Worm (Caenorhabditis elegans) whole organism, L4 larva: ENCODE data around the gene mrps-18C.
"Not testable (repeated sequence)": the region's sequence is repeated elsewhere in the genome, so short reads cannot be mapped to it uniquely, and the experiment has no call there.

Experiments
- D1046.2 ChIP-seq: fragments of 200-800 bp; sonication (Bioruptor generic); IDR thresholded peaks from 2 replicates; pipeline ENCODE4 v1.3.6; 2022; ENCODE audit warnings: missing genetic modification characterization, missing compliant biosample characterization
- F37D6.2 ChIP-seq: sonication (generic microtip); optimal IDR thresholded peaks from 2 replicates; lab custom pipeline; 2016; ENCODE audit warnings: mild to moderate bottlenecking, missing genetic modification characterization, missing compliant biosample characterization
- Y105C5A.15 ChIP-seq: fragments of 200-800 bp; sonication (Bioruptor generic); IDR thresholded peaks from 2 replicates; pipeline ENCODE4 v1.3.6; 2022; ENCODE audit warnings: missing genetic modification characterization, missing compliant biosample characterization
- ZK546.5 ChIP-seq, 2 experiments: sonication (generic microtip); optimal IDR thresholded peaks; 2 replicates each; lab custom pipeline; 2017; ENCODE audit warnings: missing biosample characterization in 2 of 2, missing genetic modification characterization in 2 of 2
- aha-1 ChIP-seq: fragments of 150-350 bp; peaks from one replicate; lab custom pipeline; 2014; ENCODE audit warnings: missing biosample characterization, missing genetic modification characterization
- arid-1 ChIP-seq: fragments of 200-800 bp; sonication (Bioruptor generic); conservative IDR thresholded peaks from 2 replicates; pipeline ENCODE4 v1.3.6; 2022; ENCODE audit warnings: missing genetic modification reagents, missing genetic modification characterization, missing compliant biosample characterization
- ceh-28 ChIP-seq: fragments of 150-350 bp; optimal IDR thresholded peaks from 2 replicates; lab custom pipeline; 2014; ENCODE audit warnings: missing biosample characterization, missing genetic modification reagents, missing genetic modification characterization
- ceh-32 ChIP-seq: sonication (generic microtip); optimal IDR thresholded peaks from 2 replicates; lab custom pipeline; 2016; ENCODE audit warnings: mild to moderate bottlenecking, missing genetic modification characterization, missing compliant biosample characterization; ENCODE audit not compliant: poor library complexity
- ceh-82 ChIP-seq: sonication (generic microtip); optimal IDR thresholded peaks from 2 replicates; lab custom pipeline; 2017; ENCODE audit warnings: missing biosample characterization, missing genetic modification characterization
- ces-1 ChIP-seq: fragments of 150-350 bp; sonication (generic microtip); optimal IDR thresholded peaks from 4 replicates; lab custom pipeline; 2014; ENCODE audit warnings: missing biosample characterization, missing genetic modification reagents, missing genetic modification characterization
- ctbp-1 ChIP-seq: fragments of 200-800 bp; sonication (Bioruptor generic); IDR thresholded peaks from 2 replicates; pipeline ENCODE4 v1.3.6; 2022; ENCODE audit warnings: missing genetic modification reagents, missing genetic modification characterization, missing compliant biosample characterization
- daf-19 ChIP-seq: fragments of 200-800 bp; sonication (Bioruptor generic); conservative IDR thresholded peaks from 2 replicates; pipeline ENCODE4 v1.3.6; 2022; ENCODE audit warnings: missing genetic modification characterization, missing compliant biosample characterization
- dmd-6 ChIP-seq: fragments of 200-800 bp; sonication (Bioruptor generic); IDR thresholded peaks from 2 replicates; pipeline ENCODE4 v1.3.6; 2022; ENCODE audit warnings: missing genetic modification reagents, missing genetic modification characterization, missing compliant biosample characterization
- dmd-9 ChIP-seq: fragments of 200-800 bp; sonication (Bioruptor generic); IDR thresholded peaks from 2 replicates; pipeline ENCODE4 v1.3.6; 2022; ENCODE audit warnings: missing genetic modification reagents, missing genetic modification characterization, missing compliant biosample characterization
- dpl-1 ChIP-seq: fragments of 150-350 bp; optimal IDR thresholded peaks from 2 replicates; lab custom pipeline; 2014; ENCODE audit warnings: missing biosample characterization, missing genetic modification reagents, missing genetic modification characterization
- dve-1 ChIP-seq: sonication (generic microtip); optimal IDR thresholded peaks from 2 replicates; lab custom pipeline; 2017; ENCODE audit warnings: antibody characterized with exemption, mild to moderate bottlenecking, missing genetic modification characterization, missing compliant biosample characterization; ENCODE audit not compliant: insufficient read depth
- fkh-10 ChIP-seq: fragments of 150-350 bp; optimal IDR thresholded peaks from 2 replicates; lab custom pipeline; 2014; ENCODE audit warnings: missing biosample characterization, missing genetic modification reagents, missing genetic modification characterization
- fos-1 ChIP-seq: fragments of 150-350 bp; optimal IDR thresholded peaks from 2 replicates; lab custom pipeline; 2014; ENCODE audit warnings: missing biosample characterization, missing genetic modification characterization
- hlh-11 ChIP-seq: fragments of 200-800 bp; sonication (Bioruptor generic); optimal IDR thresholded peaks from 2 replicates; lab custom pipeline; 2018; ENCODE audit warnings: mild to moderate bottlenecking, missing genetic modification characterization, missing compliant biosample characterization
- hlh-30 ChIP-seq: sonication (generic microtip); optimal IDR thresholded peaks from 2 replicates; lab custom pipeline; 2017; ENCODE audit warnings: antibody characterized with exemption, mild to moderate bottlenecking, missing genetic modification characterization, missing compliant biosample characterization; ENCODE audit not compliant: insufficient read depth
- lsy-2 ChIP-seq, 2 experiments: fragments of 150-350 bp in 1 of 2; sonication (generic microtip) in 1 of 2; optimal IDR thresholded peaks; 2 replicates each; lab custom pipeline; 2014 to 2017; ENCODE audit warnings: missing biosample characterization in 2 of 2, missing genetic modification characterization in 2 of 2
- mdl-1 ChIP-seq, 2 experiments: fragments of 150-350 bp in 1 of 2; sonication (generic microtip) in 1 of 2; optimal IDR thresholded peaks; 2 replicates each; lab custom pipeline; 2014 to 2017; ENCODE audit warnings: missing biosample characterization in 2 of 2, missing genetic modification characterization in 2 of 2
- mep-1 ChIP-seq: fragments of 150-350 bp; sonication (generic microtip); optimal IDR thresholded peaks from 3 replicates; lab custom pipeline; 2014; ENCODE audit warnings: missing biosample characterization, missing genetic modification characterization
- mes-2 ChIP-seq: sonication (generic microtip); optimal IDR thresholded peaks from 2 replicates; lab custom pipeline; 2016; ENCODE audit warnings: missing genotype, mild to moderate bottlenecking, missing genetic modification characterization, missing compliant biosample characterization; ENCODE audit not compliant: poor library complexity, severe bottlenecking
- nhr-10 ChIP-seq: fragments of 150-350 bp; optimal IDR thresholded peaks from 2 replicates; lab custom pipeline; 2014; ENCODE audit warnings: missing biosample characterization, missing genetic modification characterization
- nhr-237 ChIP-seq: sonication (generic microtip); optimal IDR thresholded peaks from 2 replicates; lab custom pipeline; 2017; ENCODE audit warnings: missing biosample characterization, missing genetic modification characterization
- nhr-28 ChIP-seq: fragments of 150-350 bp; optimal IDR thresholded peaks from 2 replicates; lab custom pipeline; 2014; ENCODE audit warnings: missing biosample characterization, missing genetic modification characterization
- nhr-42 ChIP-seq: fragments of 200-800 bp; sonication (Bioruptor generic); IDR thresholded peaks from 2 replicates; pipeline ENCODE4 v1.3.6; 2022; ENCODE audit warnings: missing genetic modification characterization, missing compliant biosample characterization
- snpc-1.2 ChIP-seq: fragments of 200-800 bp; sonication (Bioruptor generic); IDR thresholded peaks from 2 replicates; pipeline ENCODE4 v1.3.6; 2022; ENCODE audit warnings: missing genetic modification reagents, missing genetic modification characterization, missing compliant biosample characterization
- spr-1 ChIP-seq: sonication (generic microtip); optimal IDR thresholded peaks from 2 replicates; lab custom pipeline; 2016; ENCODE audit warnings: mild to moderate bottlenecking, missing genetic modification characterization, missing compliant biosample characterization
- tag-97 ChIP-seq: fragments of 200-800 bp; sonication (Bioruptor generic); IDR thresholded peaks from 2 replicates; pipeline ENCODE4 v1.3.6; 2022; ENCODE audit warnings: missing genetic modification characterization, missing compliant biosample characterization
- unc-39 ChIP-seq: sonication (generic microtip); optimal IDR thresholded peaks from 2 replicates; lab custom pipeline; 2017; ENCODE audit warnings: missing biosample characterization, missing genetic modification characterization

Gene mrps-18C

ce11 chrIII:4962886-4963285 lies 27.5 kb downstream of the mrps-18C start, which contains the start of gene C27F2.9 (continued):
- TF ChIP-seq fkh-10 (GFP tag; lab: Kevin White, UChicago), result peak; percentile 57
- TF ChIP-seq D1046.2 (GFP tag; lab: Robert Waterston, UW), result no peak
- no peak for TF ChIP-seq ceh-82 (tag; lab: Kevin White, UChicago)
- peak; percentile 77; the same call in 1 of the 2 replicates for TF ChIP-seq arid-1 (GFP tag; lab: Robert Waterston, UW)
- TF ChIP-seq tag-97 (GFP tag; lab: Robert Waterston, UW), result no peak
- TF ChIP-seq hlh-11 (tag; lab: Kevin White, UChicago), result no peak
- TF ChIP-seq ZK546.5 (tag; optimal IDR thresholded peaks at IDR 0.05; lab: Kevin White, UChicago), result no peak
- TF ChIP-seq dve-1 (tag; lab: Kevin White, UChicago), result peak; percentile 82
- peak; percentile 95 for TF ChIP-seq mes-2 (tag; lab: Kevin White, UChicago)

- TF ChIP-seq daf-19 (GFP tag; lab: Robert Waterston, UW), result no peak
- TF ChIP-seq hlh-30, result no peak
- TF ChIP-seq spr-1 (tag; lab: Kevin White, UChicago), result no peak
- no peak for TF ChIP-seq ceh-82 (tag; lab: Kevin White, UChicago)
- no peak for TF ChIP-seq aha-1 (tag; lab: Kevin White, UChicago)
- TF ChIP-seq nhr-42, result no peak
- no peak for TF ChIP-seq nhr-10 (tag; lab: Kevin White, UChicago)
- no peak for TF ChIP-seq snpc-1.2 (GFP tag; lab: Robert Waterston, UW)
- no peak for TF ChIP-seq dpl-1 (GFP tag; lab: Kevin White, UChicago)
- TF ChIP-seq ceh-28 (tag; lab: Kevin White, UChicago), result no peak
- no peak for TF ChIP-seq dmd-6 (GFP tag; lab: Robert Waterston, UW)
Measured at ce11 chrIII:4965271-4965670, 29.9 kb downstream of the mrps-18C start, which contains the start of gene nca-2. Gene nca-2, plus strand, starts transcription at chrIII:4965571.

ce11 chrIII:4967236-4967635 lies 31.9 kb downstream of the mrps-18C start:
- TF ChIP-seq fos-1 (tag; lab: Kevin White, UChicago) (no peak), fkh-10 (GFP tag; lab: Kevin White, UChicago) (peak; percentile 79), lsy-2 (tag; optimal IDR thresholded peaks at IDR 0.05; lab: Kevin White, UChicago) (peak in 1 of 2 experiments; percentile 31), mep-1 (tag; lab: Kevin White, UChicago) (no peak), nhr-28 (tag; lab: Kevin White, UChicago) (no peak), unc-39 (no peak), ctbp-1 (GFP tag; lab: Robert Waterston, UW) (0 out of 2 replicates have a peak, but pooled peaks have one; percentile 23), ces-1 (GFP tag; lab: Kevin White, UChicago) (peak; percentile 95)
- TF ChIP-seq, all 104 proteins: peak for 4

- TF ChIP-seq nhr-237 (tag; lab: Kevin White, UChicago) (no peak), mdl-1 (tag; optimal IDR thresholded peaks at IDR 0.05; lab: Kevin White, UChicago) (peak in 1 of 2 experiments; percentile 53), F37D6.2 (no peak), ctbp-1 (GFP tag; lab: Robert Waterston, UW) (0 out of 2 replicates have a peak, but pooled peaks have one; percentile 22), Y105C5A.15 (no peak)
Measured at ce11 chrIII:4968146-4968545, 32.8 kb downstream of the mrps-18C start.

- not testable (repeated sequence) for TF ChIP-seq tag-97 (GFP tag; lab: Robert Waterston, UW); ceh-32 (tag; lab: Kevin White, UChicago); dmd-9 (GFP tag; lab: Robert Waterston, UW)
Measured at ce11 chrIII:4980367-4980766, 45.0 kb downstream of the mrps-18C start, which contains the start of gene C27F2.6. Gene C27F2.6, minus strand, starts transcription at chrIII:4980467.
